Fruit fly (Drosophila melanogaster) whole organism, embryonic: Measurements from ENCODE around the gene fz4.

Source experiments
- Awh ChIP-seq: fragments of 200-800 bp; sonication (Bioruptor generic); IDR thresholded peaks from 2 replicates; pipeline ENCODE4, ENCODE4 v1.3.6; 2022; ENCODE audit warnings: missing biosample characterization, missing genetic modification characterization
- B-H2 ChIP-seq: fragments of 200-800 bp; sonication (Bioruptor generic); optimal IDR thresholded peaks from 2 replicates; lab custom pipeline; 2018; ENCODE audit warnings: missing biosample characterization, mild to moderate bottlenecking, missing genetic modification characterization
- BEAF-32 ChIP-seq: fragments of 200-800 bp; sonication (Bioruptor generic); optimal IDR thresholded peaks from 3 replicates; lab custom pipeline; 2017; ENCODE audit warnings: missing biosample characterization, missing genetic modification characterization, mild to moderate bottlenecking, moderate library complexity, missing genetic modification reagents
- Bdp1 ChIP-seq: fragments of 200-800 bp; sonication (Bioruptor generic); optimal IDR thresholded peaks from 3 replicates; lab custom pipeline; 2016; ENCODE audit warnings: missing biosample characterization, missing genetic modification characterization
- CG12104 ChIP-seq: fragments of 200-800 bp; sonication (Bioruptor generic); optimal IDR thresholded peaks from 3 replicates; lab custom pipeline; 2016; ENCODE audit warnings: missing biosample characterization, missing genetic modification characterization
- CG13296 ChIP-seq: fragments of 200-800 bp; sonication (Bioruptor generic); optimal IDR thresholded peaks from 3 replicates; lab custom pipeline; 2018; ENCODE audit warnings: missing biosample characterization, mild to moderate bottlenecking, missing genetic modification characterization
- CG13775 ChIP-seq: fragments of 200-800 bp; sonication (Bioruptor generic); optimal IDR thresholded peaks from 3 replicates; lab custom pipeline; 2017; ENCODE audit warnings: missing biosample characterization, mild to moderate bottlenecking, missing genetic modification characterization
- CG14667 ChIP-seq: fragments of 200-800 bp; sonication (Bioruptor generic); IDR thresholded peaks from 2 replicates; pipeline ENCODE4 v1.3.6; 2022; ENCODE audit warnings: missing biosample characterization, missing genetic modification characterization
- CG18764 ChIP-seq: fragments of 200-800 bp; sonication (Bioruptor generic); optimal IDR thresholded peaks from 3 replicates; lab custom pipeline; 2016; ENCODE audit warnings: missing biosample characterization, missing genetic modification characterization
- CG2678 ChIP-seq: fragments of 200-800 bp; sonication (Bioruptor generic); optimal IDR thresholded peaks from 3 replicates; lab custom pipeline; 2019; ENCODE audit warnings: missing biosample characterization, mild to moderate bottlenecking, missing genetic modification characterization, moderate library complexity
- CG2712 ChIP-seq: fragments of 200-800 bp; optimal IDR thresholded peaks from 3 replicates; lab custom pipeline; 2019; ENCODE audit warnings: missing biosample characterization, mild to moderate bottlenecking, missing genetic modification characterization, moderate library complexity
- CG3995 ChIP-seq: fragments of 200-800 bp; sonication (Bioruptor generic); optimal IDR thresholded peaks from 3 replicates; lab custom pipeline; 2016; ENCODE audit warnings: missing biosample characterization, missing genetic modification characterization
- CG4730 ChIP-seq: fragments of 200-800 bp; sonication (Bioruptor generic); IDR thresholded peaks from 2 replicates; pipeline ENCODE4 v1.3.6; 2022; ENCODE audit warnings: missing biosample characterization, missing genetic modification characterization
- CG6654 ChIP-seq: fragments of 200-800 bp; sonication (Bioruptor generic); optimal IDR thresholded peaks from 2 replicates; lab custom pipeline; 2017; ENCODE audit warnings: missing biosample characterization, mild to moderate bottlenecking, missing genetic modification characterization
- CG6791 ChIP-seq: fragments of 200-800 bp; sonication (Bioruptor generic); IDR thresholded peaks from 3 replicates; pipeline ENCODE4 v1.3.6; 2022; ENCODE audit warnings: missing biosample characterization, missing genetic modification characterization; ENCODE audit not compliant: partially characterized antibody
- CG8290 ChIP-seq, 3 experiments: fragments of 200-800 bp; sonication (Bioruptor generic); optimal IDR thresholded peaks; 2 replicates each; lab custom pipeline; 2016 to 2019; ENCODE audit warnings: missing biosample characterization in 3 of 3, missing genetic modification characterization in 3 of 3, mild to moderate bottlenecking in 2 of 3, moderate library complexity in 1 of 3
- CHES-1-like ChIP-seq: fragments of 200-800 bp; sonication (Bioruptor generic); optimal IDR thresholded peaks from 2 replicates; lab custom pipeline; 2016; ENCODE audit warnings: missing biosample characterization, missing genetic modification characterization
- E2f2 ChIP-seq: fragments of 200-800 bp; sonication (Bioruptor generic); IDR thresholded peaks from 2 replicates; pipeline ENCODE4 v1.3.6; 2022; ENCODE audit warnings: missing biosample characterization, missing genetic modification characterization
- ERR ChIP-seq: fragments of 200-800 bp; sonication (Bioruptor generic); optimal IDR thresholded peaks from 2 replicates; lab custom pipeline; 2016; ENCODE audit warnings: missing biosample characterization, missing genetic modification characterization
- Ets97D ChIP-seq: fragments of 200-800 bp; sonication (Bioruptor generic); optimal IDR thresholded peaks from 3 replicates; lab custom pipeline; 2016; ENCODE audit warnings: missing biosample characterization, missing genetic modification characterization
- HHEX ChIP-seq: fragments of 200-800 bp; sonication (Bioruptor generic); optimal IDR thresholded peaks from 3 replicates; lab custom pipeline; 2017; ENCODE audit warnings: missing biosample characterization, mild to moderate bottlenecking, missing genetic modification characterization, missing genetic modification reagents
- NK7.1 ChIP-seq: fragments of 200-800 bp; sonication (Bioruptor generic); optimal IDR thresholded peaks from 3 replicates; lab custom pipeline; 2016; ENCODE audit warnings: missing biosample characterization, missing genetic modification characterization
- Ptx1 ChIP-seq: fragments of 200-800 bp; sonication (Bioruptor generic); IDR thresholded peaks from 2 replicates; pipeline ENCODE4 v1.3.6; 2022; ENCODE audit warnings: missing biosample characterization, missing genetic modification characterization
- Sin3A ChIP-seq: fragments of >200 bp; optimal IDR thresholded peaks from 2 replicates; lab custom pipeline; 2018
- Trl ChIP-seq, 3 experiments: fragments of >200 bp in 2 of 3; fragments of 200-800 bp in 1 of 3; sonication (Bioruptor generic) in 1 of 3; optimal IDR thresholded peaks; 2 replicates in 1 of 3; 3 replicates in 2 of 3; lab custom pipeline; 2016 to 2017; ENCODE audit warnings: missing biosample characterization in 1 of 3, missing genetic modification characterization in 1 of 3
- Usf ChIP-seq: fragments of 200-800 bp; sonication (Bioruptor generic); optimal IDR thresholded peaks from 2 replicates; lab custom pipeline; 2017; ENCODE audit warnings: missing genotype, missing biosample characterization, missing genetic modification characterization
- ash1 ChIP-seq: fragments of 200-800 bp; sonication (Bioruptor generic); optimal IDR thresholded peaks from 2 replicates; lab custom pipeline; 2018; ENCODE audit warnings: missing biosample characterization, mild to moderate bottlenecking, missing genetic modification characterization
- bcd ChIP-seq: fragments of 200-800 bp; sonication (Bioruptor generic); optimal IDR thresholded peaks from 2 replicates; lab custom pipeline; 2017; ENCODE audit warnings: missing biosample characterization, mild to moderate bottlenecking, missing genetic modification characterization
- caup ChIP-seq: fragments of 200-800 bp; sonication (Bioruptor generic); optimal IDR thresholded peaks from 3 replicates; lab custom pipeline; 2017; ENCODE audit warnings: missing biosample characterization, mild to moderate bottlenecking, missing genetic modification characterization, moderate library complexity; ENCODE audit not compliant: severe bottlenecking
- cg ChIP-seq: fragments of 200-800 bp; sonication (Bioruptor generic); optimal IDR thresholded peaks from 3 replicates; lab custom pipeline; 2019; ENCODE audit warnings: missing biosample characterization, mild to moderate bottlenecking, missing genetic modification characterization, moderate library complexity
- croc ChIP-seq: fragments of 200-800 bp; sonication (Bioruptor generic); conservative IDR thresholded peaks from 3 replicates; pipeline ENCODE4 v1.3.6; 2022; ENCODE audit warnings: missing biosample characterization, missing genetic modification characterization
- dan ChIP-seq: fragments of 200-800 bp; sonication (Bioruptor generic); IDR thresholded peaks from 2 replicates; pipeline ENCODE4 v1.3.6; 2022; ENCODE audit warnings: missing biosample characterization, missing genetic modification characterization
- gcm2 ChIP-seq: fragments of 200-800 bp; sonication (Bioruptor generic); optimal IDR thresholded peaks from 2 replicates; lab custom pipeline; 2016; ENCODE audit warnings: missing biosample characterization, missing genetic modification characterization
- gfzf ChIP-seq: fragments of 200-800 bp; sonication (Bioruptor generic); optimal IDR thresholded peaks from 2 replicates; lab custom pipeline; 2016; ENCODE audit warnings: missing biosample characterization, mild to moderate bottlenecking, missing genetic modification characterization, moderate library complexity
- grn ChIP-seq: fragments of 200-800 bp; sonication (Bioruptor generic); optimal IDR thresholded peaks from 3 replicates; lab custom pipeline; 2017; ENCODE audit warnings: missing biosample characterization, missing genetic modification characterization
- her ChIP-seq: fragments of 200-800 bp; sonication (Bioruptor generic); optimal IDR thresholded peaks from 2 replicates; lab custom pipeline; 2016; ENCODE audit warnings: missing biosample characterization, missing genetic modification characterization
- nerfin-1 ChIP-seq: fragments of 200-800 bp; sonication (Bioruptor generic); optimal IDR thresholded peaks from 3 replicates; lab custom pipeline; 2019; ENCODE audit warnings: missing biosample characterization, mild to moderate bottlenecking, missing genetic modification characterization, moderate library complexity
- oc ChIP-seq: fragments of 200-800 bp; sonication (Bioruptor generic); optimal IDR thresholded peaks from 2 replicates; lab custom pipeline; 2018; ENCODE audit warnings: missing biosample characterization, mild to moderate bottlenecking, missing genetic modification characterization, moderate library complexity
- odd ChIP-seq: fragments of 200-800 bp; sonication (Bioruptor generic); optimal IDR thresholded peaks from 2 replicates; lab custom pipeline; 2017; ENCODE audit warnings: missing biosample characterization, mild to moderate bottlenecking, missing genetic modification characterization
- onecut ChIP-seq: fragments of 200-800 bp; sonication (Bioruptor generic); IDR thresholded peaks from 2 replicates; pipeline ENCODE4 v1.3.6; 2022; ENCODE audit warnings: missing biosample characterization, missing genetic modification characterization
- seq ChIP-seq: fragments of 200-800 bp; sonication (Bioruptor generic); IDR thresholded peaks from 2 replicates; pipeline ENCODE4 v1.3.6; 2022; ENCODE audit warnings: missing biosample characterization, missing genetic modification characterization
- sim ChIP-seq: fragments of 200-800 bp; sonication (Bioruptor generic); IDR thresholded peaks from 2 replicates; pipeline ENCODE4 v1.3.6; 2022; ENCODE audit warnings: missing biosample characterization, missing genetic modification characterization
- sisA ChIP-seq: fragments of 200-800 bp; sonication (Bioruptor generic); IDR thresholded peaks from 2 replicates; pipeline ENCODE4 v1.3.6; 2022; ENCODE audit warnings: missing biosample characterization, missing genetic modification characterization
- sna ChIP-seq: fragments of 200-800 bp; sonication (Bioruptor generic); IDR thresholded peaks from 2 replicates; pipeline ENCODE4 v1.3.6; 2022; ENCODE audit warnings: missing biosample characterization, missing genetic modification characterization; ENCODE audit not compliant: partially characterized antibody
- tin ChIP-seq: fragments of 200-800 bp; sonication (Bioruptor generic); optimal IDR thresholded peaks from 3 replicates; lab custom pipeline; 2016; ENCODE audit warnings: missing biosample characterization, missing genetic modification characterization
- tna ChIP-seq: fragments of 200-800 bp; sonication (Bioruptor generic); IDR thresholded peaks from 2 replicates; pipeline ENCODE4 v1.3.6; 2022; ENCODE audit warnings: missing biosample characterization, missing genetic modification characterization; ENCODE audit not compliant: partially characterized antibody
- trem ChIP-seq: fragments of 200-800 bp; optimal IDR thresholded peaks from 3 replicates; lab custom pipeline; 2019; ENCODE audit warnings: missing biosample characterization, mild to moderate bottlenecking, missing genetic modification characterization, moderate library complexity
- tx ChIP-seq: fragments of 200-800 bp; sonication (Bioruptor generic); optimal IDR thresholded peaks from 2 replicates; lab custom pipeline; 2016; ENCODE audit warnings: missing biosample characterization, missing genetic modification characterization
- zf30C ChIP-seq: fragments of 200-800 bp; sonication (Bioruptor generic); optimal IDR thresholded peaks from 3 replicates; lab custom pipeline; 2018; ENCODE audit warnings: missing biosample characterization, mild to moderate bottlenecking, missing genetic modification characterization
- zfh2 ChIP-seq: fragments of 200-800 bp; sonication (Bioruptor generic); optimal IDR thresholded peaks from 2 replicates; lab custom pipeline; 2016; ENCODE audit warnings: missing biosample characterization, missing genetic modification characterization

The fz4 gene

dm6 chrX:7097859-7098303, 12.2 kb downstream of the fz4 start, which contains the start of gene Sxl (continued):
- TF ChIP-seq NK7.1, result no peak
- no peak for TF ChIP-seq CG12104 (GFP tag; lab: Kevin White, UChicago)
- TF ChIP-seq seq (GFP tag; lab: Robert Waterston, UW), result no peak
- TF ChIP-seq CG13296 (GFP tag; lab: Kevin White, UChicago), result no peak
- TF ChIP-seq onecut (GFP tag; lab: Robert Waterston, UW), result peak; percentile 20; the same call in 1 of the 2 replicates
- TF ChIP-seq cg, result peak; percentile 76
- peak; percentile 21 for TF ChIP-seq CHES-1-like
- TF ChIP-seq oc, result peak; percentile 8
- peak; percentile 5 for TF ChIP-seq bcd (GFP tag; lab: Kevin White, UChicago)
- no peak for TF ChIP-seq ash1 (GFP tag; lab: Kevin White, UChicago)
- TF ChIP-seq CG6791 (GFP tag; lab: Robert Waterston, UW), result peak; percentile 15; the same call in 1 of the 3 replicates
- no peak for TF ChIP-seq sisA (GFP tag; lab: Robert Waterston, UW)
- TF ChIP-seq dan (GFP tag; lab: Robert Waterston, UW), result no peak
- 0 out of 2 replicates have a peak, but pooled peaks have one; percentile 20 for TF ChIP-seq Ptx1
- peak; percentile 18; the same call in 1 of the 2 replicates for TF ChIP-seq tna (GFP tag; lab: Robert Waterston, UW)
- TF ChIP-seq gcm2, result no peak
- peak; percentile 45 for TF ChIP-seq Sin3A
- TF ChIP-seq HHEX (GFP tag; lab: Kevin White, UChicago), result peak; percentile 31
- no peak for TF ChIP-seq Usf (GFP tag; lab: Kevin White, UChicago)
- TF ChIP-seq CG18764 (GFP tag; lab: Kevin White, UChicago), result peak; percentile 2
- no peak for TF ChIP-seq CG3995 (GFP tag; lab: Kevin White, UChicago)
- TF ChIP-seq grn (GFP tag; lab: Kevin White, UChicago), result no peak
- TF ChIP-seq B-H2 (GFP tag; lab: Kevin White, UChicago), result peak; percentile 15
- TF ChIP-seq CG8290 (GFP tag; optimal IDR thresholded peaks at IDR 0.05; lab: Kevin White, UChicago), result peak; percentile 40
- peak in 1 of 2 experiments; percentile 83 for TF ChIP-seq CG8290 (tag; optimal IDR thresholded peaks at IDR 0.05; lab: Kevin White, UChicago)
- TF ChIP-seq Ets97D (GFP tag; lab: Kevin White, UChicago), result peak; percentile 87
- TF ChIP-seq Trl (optimal IDR thresholded peaks at IDR 0.05; lab: Kevin White, UChicago), result no peak
- TF ChIP-seq Trl (GFP tag; optimal IDR thresholded peaks at IDR 0.05; lab: Kevin White, UChicago), result no peak
- TF ChIP-seq CG4730 (GFP tag; lab: Robert Waterston, UW), result no peak
- TF ChIP-seq CG2678 (tag; lab: Kevin White, UChicago), result peak; percentile 28
- peak; percentile 99 for TF ChIP-seq gfzf
- TF ChIP-seq ERR, result no peak
- TF ChIP-seq zf30C (GFP tag; lab: Kevin White, UChicago), result no peak
- no peak for TF ChIP-seq CG14667 (GFP tag; lab: Robert Waterston, UW)
- peak; percentile 77 for TF ChIP-seq E2f2
- no peak for TF ChIP-seq sim
- no peak for TF ChIP-seq Bdp1 (GFP tag; lab: Kevin White, UChicago)
- no peak for TF ChIP-seq odd
- TF ChIP-seq tx (GFP tag; lab: Kevin White, UChicago), result no peak
- TF ChIP-seq nerfin-1 (tag; lab: Kevin White, UChicago), result peak; percentile 7
- TF ChIP-seq CG2712 (tag; lab: Kevin White, UChicago), result peak; percentile 66
- peak; percentile 53 for TF ChIP-seq BEAF-32 (GFP tag; lab: Kevin White, UChicago)
- no peak for TF ChIP-seq Awh (GFP tag; lab: Robert Waterston, UW)
- TF ChIP-seq zfh2 (GFP tag; lab: Kevin White, UChicago), result no peak
- TF ChIP-seq CG13775, result no peak
- peak; percentile 30 for TF ChIP-seq caup (GFP tag; lab: Kevin White, UChicago)
- no peak for TF ChIP-seq sna (GFP tag; lab: Robert Waterston, UW)
- TF ChIP-seq her (GFP tag; lab: Kevin White, UChicago), result peak; percentile 53
- no peak for TF ChIP-seq CG6654
- TF ChIP-seq trem (tag; lab: Kevin White, UChicago), result peak; percentile 82
- TF ChIP-seq tin (GFP tag; lab: Kevin White, UChicago), result no peak
- TF ChIP-seq croc, result no peak
